Fruit fly (Drosophila melanogaster) whole organism, embryonic: ENCODE measurements around the gene CG3556.
A peak's percentile ranks its signal among the peaks of the same experiment; 100 is the strongest.

Source experiments
- CG10267 ChIP-seq: fragments of 200-800 bp; sonication (Bioruptor generic); optimal IDR thresholded peaks from 2 replicates; lab custom pipeline; 2018; ENCODE audit warnings: missing biosample characterization, mild to moderate bottlenecking, missing genetic modification characterization, moderate library complexity
- CG11398 ChIP-seq: fragments of 200-800 bp; sonication (Bioruptor generic); optimal IDR thresholded peaks from 2 replicates; lab custom pipeline; 2016; ENCODE audit warnings: missing biosample characterization, missing genetic modification characterization
- CG12155 ChIP-seq: fragments of 200-800 bp; sonication (Bioruptor generic); optimal IDR thresholded peaks from 3 replicates; lab custom pipeline; 2016; ENCODE audit warnings: missing biosample characterization, missing genetic modification characterization
- CG12391 ChIP-seq: fragments of 200-800 bp; sonication (Bioruptor generic); optimal IDR thresholded peaks from 3 replicates; lab custom pipeline; 2018; ENCODE audit warnings: missing biosample characterization, mild to moderate bottlenecking, missing genetic modification characterization, moderate library complexity
- CG12744 ChIP-seq: fragments of 200-800 bp; sonication (Bioruptor generic); optimal IDR thresholded peaks from 2 replicates; lab custom pipeline; 2016; ENCODE audit warnings: missing biosample characterization, missing genetic modification characterization
- CG12769 ChIP-seq: fragments of 200-800 bp; sonication (Bioruptor generic); optimal IDR thresholded peaks from 2 replicates; lab custom pipeline; 2019; ENCODE audit warnings: missing biosample characterization, mild to moderate bottlenecking, missing genetic modification characterization, moderate library complexity
- CG14014 ChIP-seq: fragments of 200-800 bp; sonication (Bioruptor generic); IDR thresholded peaks from 2 replicates; pipeline ENCODE4 v1.3.6; 2022; ENCODE audit warnings: missing biosample characterization, missing genetic modification characterization
- CG15269 ChIP-seq: fragments of 200-800 bp; sonication (Bioruptor generic); optimal IDR thresholded peaks from 2 replicates; lab custom pipeline; 2018; ENCODE audit warnings: missing biosample characterization, mild to moderate bottlenecking, missing genetic modification characterization, moderate library complexity
- CG15601 ChIP-seq: fragments of 200-800 bp; sonication (Bioruptor generic); optimal IDR thresholded peaks from 3 replicates; lab custom pipeline; 2019; ENCODE audit warnings: missing biosample characterization, mild to moderate bottlenecking, missing genetic modification characterization, moderate library complexity
- CG17328 ChIP-seq: fragments of 200-800 bp; sonication (Bioruptor generic); IDR thresholded peaks from 2 replicates; pipeline ENCODE4 v1.3.6; 2022; ENCODE audit warnings: missing biosample characterization, missing genetic modification characterization
- CG17385 ChIP-seq: fragments of 200-800 bp; sonication (Bioruptor generic); optimal IDR thresholded peaks from 3 replicates; lab custom pipeline; 2018; ENCODE audit warnings: missing biosample characterization, mild to moderate bottlenecking, missing genetic modification characterization
- CG1832 ChIP-seq: fragments of 200-800 bp; sonication (Bioruptor generic); optimal IDR thresholded peaks from 2 replicates; lab custom pipeline; 2017; ENCODE audit warnings: missing biosample characterization, mild to moderate bottlenecking, missing genetic modification characterization, inconsistent platforms
- CG32532 ChIP-seq: fragments of 200-800 bp; sonication (Bioruptor generic); IDR thresholded peaks from 2 replicates; pipeline ENCODE4 v1.3.6; 2022; ENCODE audit warnings: missing biosample characterization, missing genetic modification characterization
- CG4282 ChIP-seq: fragments of 200-800 bp; sonication (Bioruptor generic); optimal IDR thresholded peaks from 2 replicates; lab custom pipeline; 2016; ENCODE audit warnings: missing biosample characterization, missing genetic modification characterization
- CG5180 ChIP-seq: fragments of 200-800 bp; sonication (Bioruptor generic); optimal IDR thresholded peaks from 3 replicates; lab custom pipeline; 2017; ENCODE audit warnings: missing biosample characterization, missing genetic modification characterization, mild to moderate bottlenecking, moderate library complexity, missing genetic modification reagents
- CG6683 ChIP-seq: fragments of 200-800 bp; sonication (Bioruptor generic); optimal IDR thresholded peaks from 2 replicates; lab custom pipeline; 2017; ENCODE audit warnings: missing biosample characterization, mild to moderate bottlenecking, missing genetic modification characterization, missing genetic modification reagents
- CG6813 ChIP-seq: fragments of 200-800 bp; sonication (Bioruptor generic); optimal IDR thresholded peaks from 2 replicates; lab custom pipeline; 2017; ENCODE audit warnings: missing biosample characterization, missing genetic modification characterization, mild to moderate bottlenecking, moderate library complexity, missing genetic modification reagents
- CG6854 ChIP-seq: fragments of 200-800 bp; sonication (Bioruptor generic); optimal IDR thresholded peaks from 3 replicates; lab custom pipeline; 2017; ENCODE audit warnings: missing biosample characterization, mild to moderate bottlenecking, missing genetic modification characterization
- CG7271 ChIP-seq: fragments of 200-800 bp; sonication (Bioruptor generic); optimal IDR thresholded peaks from 2 replicates; lab custom pipeline; 2018; ENCODE audit warnings: missing biosample characterization, mild to moderate bottlenecking, missing genetic modification characterization, moderate library complexity
- CG7745 ChIP-seq: fragments of 200-800 bp; sonication (Bioruptor generic); optimal IDR thresholded peaks from 2 replicates; lab custom pipeline; 2018; ENCODE audit warnings: missing biosample characterization, mild to moderate bottlenecking, missing genetic modification characterization, moderate library complexity
- Doc3 ChIP-seq: fragments of 200-800 bp; sonication (Bioruptor generic); IDR thresholded peaks from 3 replicates; pipeline ENCODE4 v1.3.6; 2022; ENCODE audit warnings: missing biosample characterization, missing genetic modification characterization; ENCODE audit not compliant: partially characterized antibody
- Eip74EF ChIP-seq, 2 experiments: fragments of 200-800 bp in 1 of 2; fragments of >200 bp in 1 of 2; sonication (Bioruptor generic) in 1 of 2; optimal IDR thresholded peaks; 2 replicates each; lab custom pipeline; 2017 to 2019; ENCODE audit warnings: missing biosample characterization in 2 of 2, missing genetic modification characterization in 2 of 2, mild to moderate bottlenecking in 1 of 2, moderate library complexity in 1 of 2
- Hey ChIP-seq: fragments of 200-800 bp; sonication (Bioruptor generic); optimal IDR thresholded peaks from 3 replicates; lab custom pipeline; 2018; ENCODE audit warnings: missing biosample characterization, mild to moderate bottlenecking, missing genetic modification characterization
- Hr3 ChIP-seq: fragments of 200-800 bp; sonication (Bioruptor generic); optimal IDR thresholded peaks from 3 replicates; lab custom pipeline; 2016; ENCODE audit warnings: missing biosample characterization, missing genetic modification characterization
- Hr78 ChIP-seq, 2 experiments: fragments of 200-800 bp in 1 of 2; fragments of >200 bp in 1 of 2; sonication (Bioruptor generic) in 1 of 2; optimal IDR thresholded peaks; 2 replicates each; lab custom pipeline; 2017 to 2019; ENCODE audit warnings: missing biosample characterization in 2 of 2, missing genetic modification characterization in 2 of 2, mild to moderate bottlenecking in 1 of 2, moderate library complexity in 1 of 2
- MESR4 ChIP-seq: fragments of 200-800 bp; sonication (Bioruptor generic); optimal IDR thresholded peaks from 2 replicates; lab custom pipeline; 2018; ENCODE audit warnings: missing biosample characterization, mild to moderate bottlenecking, missing genetic modification characterization, moderate library complexity
- NC2β ChIP-seq: fragments of 200-800 bp; sonication (Bioruptor generic); optimal IDR thresholded peaks from 2 replicates; lab custom pipeline; 2016; ENCODE audit warnings: missing biosample characterization, missing genetic modification characterization
- NFAT ChIP-seq: fragments of 200-800 bp; sonication (Bioruptor generic); IDR thresholded peaks from 2 replicates; pipeline ENCODE4 v1.3.6; 2022; ENCODE audit warnings: missing biosample characterization, missing genetic modification characterization
- Neu2 ChIP-seq: fragments of 200-800 bp; sonication (Bioruptor generic); optimal IDR thresholded peaks from 3 replicates; lab custom pipeline; 2016; ENCODE audit warnings: missing biosample characterization, missing genetic modification characterization, borderline replicate concordance
- Nf-YB ChIP-seq: fragments of 200-800 bp; sonication (Bioruptor generic); optimal IDR thresholded peaks from 3 replicates; lab custom pipeline; 2019; ENCODE audit warnings: missing biosample characterization, mild to moderate bottlenecking, missing genetic modification characterization, moderate library complexity
- Oli ChIP-seq: fragments of 200-800 bp; sonication (Bioruptor generic); optimal IDR thresholded peaks from 2 replicates; lab custom pipeline; 2018; ENCODE audit warnings: missing biosample characterization, mild to moderate bottlenecking, missing genetic modification characterization, moderate library complexity
- Sox102F ChIP-seq: fragments of 200-800 bp; sonication (Bioruptor generic); optimal IDR thresholded peaks from 2 replicates; lab custom pipeline; 2018; ENCODE audit warnings: missing biosample characterization, mild to moderate bottlenecking, missing genetic modification characterization, moderate library complexity
- Taf1 ChIP-seq: fragments of 200-800 bp; sonication (Bioruptor generic); IDR thresholded peaks from 2 replicates; pipeline ENCODE4 v1.3.6; 2022; ENCODE audit warnings: missing biosample characterization, missing genetic modification characterization
- Xbp1 ChIP-seq: fragments of 200-800 bp; sonication (Bioruptor generic); optimal IDR thresholded peaks from 3 replicates; lab custom pipeline; 2016; ENCODE audit warnings: missing biosample characterization, mild to moderate bottlenecking, missing genetic modification characterization
- YL-1 ChIP-seq: fragments of 200-800 bp; sonication (Bioruptor generic); optimal IDR thresholded peaks from 3 replicates; lab custom pipeline; 2017; ENCODE audit warnings: missing biosample characterization, mild to moderate bottlenecking, missing genetic modification characterization
- cato ChIP-seq: fragments of 200-800 bp; sonication (Bioruptor generic); optimal IDR thresholded peaks from 2 replicates; lab custom pipeline; 2016; ENCODE audit warnings: missing biosample characterization, missing genetic modification characterization, borderline replicate concordance
- dysf ChIP-seq: fragments of 200-800 bp; sonication (Bioruptor generic); IDR thresholded peaks from 3 replicates; pipeline ENCODE4 v1.3.6; 2022; ENCODE audit warnings: missing biosample characterization, missing genetic modification characterization
- fd102C ChIP-seq: fragments of 200-800 bp; sonication (Bioruptor generic); optimal IDR thresholded peaks from 2 replicates; lab custom pipeline; 2018; ENCODE audit warnings: missing biosample characterization, mild to moderate bottlenecking, missing genetic modification characterization, moderate library complexity
- fd96Cb ChIP-seq: fragments of 200-800 bp; sonication (Bioruptor generic); optimal IDR thresholded peaks from 2 replicates; lab custom pipeline; 2018; ENCODE audit warnings: missing biosample characterization, mild to moderate bottlenecking, missing genetic modification characterization, moderate library complexity
- gce ChIP-seq: fragments of 200-800 bp; sonication (Bioruptor generic); IDR thresholded peaks from 3 replicates; pipeline ENCODE4 v1.3.6; 2022; ENCODE audit warnings: missing biosample characterization, missing genetic modification characterization
- gfzf ChIP-seq: fragments of 200-800 bp; sonication (Bioruptor generic); optimal IDR thresholded peaks from 2 replicates; lab custom pipeline; 2016; ENCODE audit warnings: missing biosample characterization, mild to moderate bottlenecking, missing genetic modification characterization, moderate library complexity
- lov ChIP-seq, 2 experiments: fragments of 200-800 bp in 1 of 2; fragments of >200 bp in 1 of 2; sonication (Bioruptor generic) in 1 of 2; IDR thresholded peaks in 1 of 2; optimal IDR thresholded peaks in 1 of 2; 2 replicates in 1 of 2; 3 replicates in 1 of 2; pipeline versions ENCODE4 v1.3.6 to Lab custom; 2017 to 2022; ENCODE audit warnings: missing biosample characterization in 1 of 2, missing genetic modification characterization in 1 of 2
- mam ChIP-seq: fragments of 200-800 bp; sonication (Bioruptor generic); optimal IDR thresholded peaks from 3 replicates; lab custom pipeline; 2016; ENCODE audit warnings: missing biosample characterization, missing genetic modification characterization
- p53 ChIP-seq: fragments of 200-800 bp; sonication (Bioruptor generic); optimal IDR thresholded peaks from 2 replicates; lab custom pipeline; 2016; ENCODE audit warnings: missing biosample characterization, missing genetic modification characterization
- sens ChIP-seq: fragments of 200-800 bp; sonication (Bioruptor generic); peaks from one replicate; lab custom pipeline; 2016; ENCODE audit warnings: missing biosample characterization, missing genetic modification characterization
- sisA ChIP-seq: fragments of 200-800 bp; sonication (Bioruptor generic); IDR thresholded peaks from 2 replicates; pipeline ENCODE4 v1.3.6; 2022; ENCODE audit warnings: missing biosample characterization, missing genetic modification characterization
- sna ChIP-seq: fragments of 200-800 bp; sonication (Bioruptor generic); IDR thresholded peaks from 2 replicates; pipeline ENCODE4 v1.3.6; 2022; ENCODE audit warnings: missing biosample characterization, missing genetic modification characterization; ENCODE audit not compliant: partially characterized antibody
- sqz ChIP-seq: fragments of 200-800 bp; sonication (Bioruptor generic); optimal IDR thresholded peaks from 3 replicates; lab custom pipeline; 2018; ENCODE audit warnings: missing biosample characterization, mild to moderate bottlenecking, missing genetic modification characterization
- vvl ChIP-seq: fragments of 200-800 bp; sonication (Bioruptor generic); IDR thresholded peaks from 2 replicates; pipeline ENCODE4 v1.3.6; 2022; ENCODE audit warnings: missing biosample characterization, missing genetic modification characterization

The CG3556 gene

DNA sequence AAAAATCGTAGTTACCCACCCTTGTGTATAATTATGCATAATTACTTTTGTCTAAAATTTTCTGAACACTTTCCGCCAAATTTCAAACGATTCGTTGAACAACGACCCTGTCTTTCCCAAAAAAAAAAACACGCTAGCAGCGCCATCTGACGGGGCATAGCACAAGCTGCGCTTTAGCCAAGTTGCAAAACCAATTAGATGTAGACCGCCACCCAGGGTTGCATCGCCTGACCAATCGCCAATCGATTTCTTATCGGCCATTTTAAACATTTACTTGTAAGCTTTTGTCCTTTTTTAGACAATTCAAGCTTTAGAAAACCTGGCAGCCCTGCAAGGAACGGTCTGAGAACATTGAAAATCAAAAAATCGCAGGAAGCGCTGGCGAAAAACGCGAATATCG lies at the start of gene CG3556 (continued):
- TF ChIP-seq Nf-YB = peak; percentile 22
- no peak for TF ChIP-seq fd96Cb (tag; lab: Kevin White, UChicago)
- TF ChIP-seq Oli (tag; lab: Kevin White, UChicago) = no peak
- no peak for TF ChIP-seq Hey (tag; lab: Kevin White, UChicago)
- TF ChIP-seq sna (GFP tag; lab: Robert Waterston, UW) = peak; percentile 32; the same call in 1 of the 2 replicates
- TF ChIP-seq CG12744 (GFP tag; lab: Kevin White, UChicago) = no peak
- no peak for TF ChIP-seq gce (GFP tag; lab: Robert Waterston, UW)
- TF ChIP-seq Taf1 (GFP tag; lab: Robert Waterston, UW) = no peak
- TF ChIP-seq CG7745 (tag; lab: Kevin White, UChicago) = no peak
- no peak for TF ChIP-seq Doc3
- peak; percentile 55; the same call in 2 of the 3 replicates for TF ChIP-seq dysf (GFP tag; lab: Robert Waterston, UW)
- no peak for TF ChIP-seq CG6854 (GFP tag; lab: Kevin White, UChicago)
- peak; percentile 18 for TF ChIP-seq cato (GFP tag; lab: Kevin White, UChicago)
- peak; percentile 54; the same call in 1 of the 2 replicates for TF ChIP-seq CG14014 (GFP tag; lab: Robert Waterston, UW)
- TF ChIP-seq CG12391 = peak; percentile 44
- TF ChIP-seq fd102C = no peak
- peak; percentile 38; the same call in 1 of the 2 replicates for TF ChIP-seq sisA (GFP tag; lab: Robert Waterston, UW)
- no peak for TF ChIP-seq CG15269 (tag; lab: Kevin White, UChicago)
- no peak for TF ChIP-seq Neu2 (GFP tag; lab: Kevin White, UChicago)
- TF ChIP-seq Hr78 (GFP tag; optimal IDR thresholded peaks at IDR 0.05; lab: Kevin White, UChicago) = no peak
- TF ChIP-seq CG4282 = peak; percentile 40
- TF ChIP-seq CG32532 (GFP tag; lab: Robert Waterston, UW) = peak; percentile 75
- peak; percentile 76 for TF ChIP-seq gfzf
- no peak for TF ChIP-seq Sox102F (GFP tag; lab: Kevin White, UChicago)
- TF ChIP-seq CG5180 (GFP tag; lab: Kevin White, UChicago) = no peak
- TF ChIP-seq Xbp1 (GFP tag; lab: Kevin White, UChicago) = peak; percentile 40
- TF ChIP-seq CG1832 (GFP tag; lab: Kevin White, UChicago) = no peak
- peak; percentile 50 for TF ChIP-seq CG10267
- TF ChIP-seq mam (GFP tag; lab: Kevin White, UChicago) = peak; percentile 16
- TF ChIP-seq CG17328 (GFP tag; lab: Robert Waterston, UW) = peak; percentile 59
- TF ChIP-seq MESR4 = no peak
- peak; percentile 35 for TF ChIP-seq CG6683 (GFP tag; lab: Kevin White, UChicago)
- no peak for TF ChIP-seq YL-1 (GFP tag; lab: Kevin White, UChicago)
- no peak for TF ChIP-seq CG11398 (GFP tag; lab: Kevin White, UChicago)
- no peak for TF ChIP-seq Eip74EF (GFP tag; optimal IDR thresholded peaks at IDR 0.05; lab: Kevin White, UChicago)
- no peak for TF ChIP-seq CG12769
- TF ChIP-seq CG17385 (GFP tag; lab: Kevin White, UChicago) = no peak
- no peak for TF ChIP-seq lov (optimal IDR thresholded peaks at IDR 0.05; lab: Kevin White, UChicago)
- peak; percentile 83; the same call in 2 of the 3 replicates for TF ChIP-seq lov (GFP tag; IDR thresholded peaks at IDR 0.05; lab: Robert Waterston, UW)
- peak; percentile 26 for TF ChIP-seq sens
- peak; percentile 35 for TF ChIP-seq CG6813
- peak; percentile 38 for TF ChIP-seq NC2β (GFP tag; lab: Kevin White, UChicago)
- no peak for TF ChIP-seq CG7271 (tag; lab: Kevin White, UChicago)
- peak; percentile 98 for TF ChIP-seq sqz (GFP tag; lab: Kevin White, UChicago)
- TF ChIP-seq p53 = peak; percentile 50
- peak; percentile 78 for TF ChIP-seq vvl (GFP tag; lab: Robert Waterston, UW)
- TF ChIP-seq CG15601 (tag; lab: Kevin White, UChicago) = peak; percentile 49
- peak; percentile 5 for TF ChIP-seq Hr3
- TF ChIP-seq NFAT (GFP tag; lab: Robert Waterston, UW) = 0 out of 2 replicates have a peak, but pooled peaks have one; percentile 58
- peak; percentile 4 for TF ChIP-seq CG12155 (GFP tag; lab: Kevin White, UChicago)
